Worm (Caenorhabditis elegans): ENCODE results near the gene folr-1.

folr-1 gene

DNA sequence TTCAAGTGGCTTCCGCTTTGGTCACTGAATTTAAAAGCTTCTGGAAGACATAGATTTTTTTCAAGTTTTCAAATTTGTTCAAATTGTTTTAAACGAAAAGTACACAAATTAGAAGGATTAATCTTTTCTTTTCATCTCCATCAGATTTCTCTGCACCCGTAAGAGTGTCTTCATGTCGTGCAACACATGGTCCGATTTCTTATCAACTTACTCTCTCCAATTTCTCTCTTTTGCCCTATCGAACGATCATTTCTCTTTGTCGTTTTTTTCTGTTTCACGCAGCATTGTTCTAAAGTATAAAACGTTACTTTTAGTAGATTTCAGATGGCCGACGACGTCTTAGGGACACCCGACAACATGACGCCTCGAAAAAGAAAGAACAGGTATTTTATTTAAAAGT lies 46.2 kb downstream of the folr-1 start, which contains the start of gene pssy-1:
TSS of gene pssy-1 (plus strand) at position 318 of the 400 bp plus-strand sequence.
- TF ChIP-seq mdt-29 (GFP tag; IDR thresholded peaks at IDR 0.05) = no peak

All from whole organism, L4 larva.